Worm (Caenorhabditis elegans): Measurements from ENCODE around the gene K08E3.2.

DNA sequence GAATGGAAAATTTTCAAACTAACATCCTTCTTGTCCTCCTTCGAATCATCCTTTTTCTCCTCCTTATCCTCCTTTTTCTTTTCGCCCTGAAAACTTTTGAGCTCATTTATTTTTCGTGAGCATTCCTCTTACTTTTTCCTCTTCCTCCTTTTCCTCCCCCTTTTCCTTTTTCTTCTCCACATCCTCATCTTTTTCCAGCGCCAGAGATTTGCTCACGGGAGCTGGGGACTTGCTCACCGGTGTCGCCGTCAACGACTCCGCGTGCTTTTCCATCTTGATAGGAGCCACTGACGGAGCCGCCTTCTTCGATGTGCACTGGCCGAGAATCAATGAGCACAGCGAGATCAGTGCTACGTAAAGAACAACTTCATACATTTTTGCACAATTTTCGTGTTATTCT is at the start of gene K08E3.2:
- TF ChIP-seq nhr-28 (tag; optimal IDR thresholded peaks at IDR 0.05) (no peak), unc-62 (GFP tag; optimal IDR thresholded peaks at IDR 0.05) (no peak), nhr-11 (tag; optimal IDR thresholded peaks at IDR 0.05) (no peak), fos-1 (tag; optimal IDR thresholded peaks at IDR 0.05) (no peak), elt-3 (tag; optimal IDR thresholded peaks at IDR 0.05) (no peak), sea-2 (GFP tag; optimal IDR thresholded peaks at IDR 0.05) (no peak), pha-4 (tag; optimal IDR thresholded peaks at IDR 0.05) (no peak), ztf-4 (tag; optimal IDR thresholded peaks at IDR 0.05) (no peak)

All from whole organism, L3 larva.